Worm (Caenorhabditis elegans) whole organism, L2 larva: ENCODE data around the gene F59G1.4.

ENCODE experiments used
- C34F6.9 ChIP-seq: fragments of 150-350 bp; optimal IDR thresholded peaks from 2 replicates; lab custom pipeline; 2014; ENCODE audit warnings: missing biosample characterization, missing genetic modification characterization
- F13H6.1 ChIP-seq: sonication (generic microtip); optimal IDR thresholded peaks from 2 replicates; lab custom pipeline; 2016; ENCODE audit warnings: missing genetic modification characterization, missing compliant biosample characterization
- ama-1 ChIP-seq: fragments of 150-350 bp; optimal IDR thresholded peaks from 2 replicates; lab custom pipeline; 2018; ENCODE audit warnings: inconsistent platforms
- blmp-1 ChIP-seq: sonication (generic microtip); optimal IDR thresholded peaks from 2 replicates; lab custom pipeline; 2017; ENCODE audit warnings: missing genetic modification characterization, mild to moderate bottlenecking, missing compliant biosample characterization, antibody characterized with exemption, moderate library complexity; ENCODE audit not compliant: insufficient read depth
- ceh-16 ChIP-seq: fragments of 150-350 bp; optimal IDR thresholded peaks from 2 replicates; lab custom pipeline; 2014; ENCODE audit warnings: missing biosample characterization, missing genetic modification characterization
- ceh-82 ChIP-seq: fragments of 150-350 bp; optimal IDR thresholded peaks from 2 replicates; lab custom pipeline; 2014; ENCODE audit warnings: missing biosample characterization, missing genetic modification characterization
- crh-2 ChIP-seq: sonication (generic microtip); optimal IDR thresholded peaks from 2 replicates; lab custom pipeline; 2017; ENCODE audit warnings: missing biosample characterization, missing genetic modification characterization
- dmd-4 ChIP-seq: sonication (generic microtip); optimal IDR thresholded peaks from 2 replicates; lab custom pipeline; 2017; ENCODE audit warnings: missing biosample characterization, missing genetic modification characterization
- egl-27 ChIP-seq: sonication (generic microtip); optimal IDR thresholded peaks from 3 replicates; lab custom pipeline; 2017; ENCODE audit warnings: missing biosample characterization, missing genetic modification reagents, missing genetic modification characterization
- elt-1 ChIP-seq: fragments of 150-350 bp; optimal IDR thresholded peaks from 2 replicates; lab custom pipeline; 2014; ENCODE audit warnings: missing biosample characterization, missing genetic modification characterization
- elt-3 ChIP-seq: sonication (generic microtip); optimal IDR thresholded peaks from 2 replicates; lab custom pipeline; 2017; ENCODE audit warnings: missing biosample characterization, missing genetic modification characterization
- fos-1 ChIP-seq: fragments of 150-350 bp; optimal IDR thresholded peaks from 2 replicates; lab custom pipeline; 2014; ENCODE audit warnings: missing biosample characterization, missing genetic modification characterization
- gmeb-1 ChIP-seq: fragments of 150-350 bp; optimal IDR thresholded peaks from 2 replicates; lab custom pipeline; 2014; ENCODE audit warnings: missing biosample characterization, missing genetic modification characterization
- lin-39 ChIP-seq: fragments of 150-350 bp; optimal IDR thresholded peaks from 2 replicates; lab custom pipeline; 2014; ENCODE audit warnings: missing biosample characterization, missing genetic modification reagents, missing genetic modification characterization
- lsy-2 ChIP-seq, 2 experiments: fragments of 150-350 bp in 1 of 2; sonication (generic microtip) in 1 of 2; optimal IDR thresholded peaks; 2 replicates each; lab custom pipeline; 2014 to 2017; ENCODE audit warnings: missing biosample characterization in 2 of 2, missing genetic modification characterization in 2 of 2
- mab-5 ChIP-seq: fragments of 150-350 bp; optimal IDR thresholded peaks from 2 replicates; lab custom pipeline; 2014; ENCODE audit warnings: missing biosample characterization, missing genetic modification characterization
- mbf-1 ChIP-seq: sonication (generic microtip); optimal IDR thresholded peaks from 2 replicates; lab custom pipeline; 2017; ENCODE audit warnings: missing biosample characterization, missing genetic modification characterization
- mdl-1 ChIP-seq, 2 experiments: fragments of 150-350 bp in 1 of 2; sonication (generic microtip) in 1 of 2; optimal IDR thresholded peaks; 2 replicates each; lab custom pipeline; 2017; ENCODE audit warnings: missing biosample characterization in 2 of 2, missing genetic modification characterization in 2 of 2
- nhr-11 ChIP-seq: fragments of 150-350 bp; optimal IDR thresholded peaks from 2 replicates; lab custom pipeline; 2014; ENCODE audit warnings: missing biosample characterization, missing genetic modification characterization
- nhr-129 ChIP-seq: fragments of 150-350 bp; optimal IDR thresholded peaks from 2 replicates; lab custom pipeline; 2014; ENCODE audit warnings: missing biosample characterization, missing genetic modification characterization
- nhr-21 ChIP-seq: fragments of 150-350 bp; optimal IDR thresholded peaks from 2 replicates; lab custom pipeline; 2014; ENCODE audit warnings: missing biosample characterization, missing genetic modification characterization
- nhr-23 ChIP-seq: fragments of 150-350 bp; optimal IDR thresholded peaks from 2 replicates; lab custom pipeline; 2014; ENCODE audit warnings: missing biosample characterization, missing genetic modification reagents, missing genetic modification characterization
- nhr-25 ChIP-seq: fragments of 150-350 bp; sonication (generic microtip); optimal IDR thresholded peaks from 3 replicates; lab custom pipeline; 2014; ENCODE audit warnings: missing biosample characterization, missing genetic modification characterization
- nhr-6 ChIP-seq: fragments of 150-350 bp; optimal IDR thresholded peaks from 2 replicates; lab custom pipeline; 2014; ENCODE audit warnings: missing biosample characterization, missing genetic modification characterization
- nhr-77 ChIP-seq: fragments of 150-350 bp; optimal IDR thresholded peaks from 2 replicates; lab custom pipeline; 2014; ENCODE audit warnings: missing biosample characterization, missing genetic modification characterization
- peb-1 ChIP-seq: fragments of 150-350 bp; optimal IDR thresholded peaks from 2 replicates; lab custom pipeline; 2014; ENCODE audit warnings: missing biosample characterization, missing genetic modification characterization
- skn-1 ChIP-seq: sonication (generic microtip); optimal IDR thresholded peaks from 2 replicates; lab custom pipeline; 2017; ENCODE audit warnings: missing biosample characterization, missing genetic modification characterization
- sma-3 ChIP-seq: sonication (generic microtip); optimal IDR thresholded peaks from 2 replicates; lab custom pipeline; 2016; ENCODE audit warnings: missing genetic modification reagents, missing genetic modification characterization, missing compliant biosample characterization
- snpc-4 ChIP-seq: fragments of 150-350 bp; optimal IDR thresholded peaks from 2 replicates; lab custom pipeline; 2014; ENCODE audit warnings: missing biosample characterization, missing genetic modification characterization
- unc-39 ChIP-seq: fragments of 150-350 bp; optimal IDR thresholded peaks from 2 replicates; lab custom pipeline; 2014; ENCODE audit warnings: missing biosample characterization, missing genetic modification characterization
- unc-55 ChIP-seq: fragments of 150-350 bp; sonication (generic microtip); optimal IDR thresholded peaks from 3 replicates; lab custom pipeline; 2014; ENCODE audit warnings: missing biosample characterization, missing genetic modification reagents, missing genetic modification characterization
- unc-62 ChIP-seq: fragments of 150-350 bp; optimal IDR thresholded peaks from 2 replicates; lab custom pipeline; 2014; ENCODE audit warnings: missing biosample characterization, missing genetic modification reagents, missing genetic modification characterization
- zag-1 ChIP-seq: fragments of 150-350 bp; optimal IDR thresholded peaks from 2 replicates; lab custom pipeline; 2014; ENCODE audit warnings: missing biosample characterization, missing genetic modification characterization
- ztf-1 ChIP-seq: fragments of 200-800 bp; sonication (Bioruptor generic); conservative IDR thresholded peaks from 2 replicates; pipeline ENCODE4 v1.3.6; 2022; ENCODE audit warnings: missing genetic modification characterization, missing compliant biosample characterization
- ztf-11 ChIP-seq: sonication (generic microtip); optimal IDR thresholded peaks from 2 replicates; lab custom pipeline; 2017; ENCODE audit warnings: missing biosample characterization, missing genetic modification characterization
- ztf-4 ChIP-seq: fragments of 150-350 bp; optimal IDR thresholded peaks from 2 replicates; lab custom pipeline; 2014; ENCODE audit warnings: missing biosample characterization, missing genetic modification characterization

The F59G1.4 gene

DNA sequence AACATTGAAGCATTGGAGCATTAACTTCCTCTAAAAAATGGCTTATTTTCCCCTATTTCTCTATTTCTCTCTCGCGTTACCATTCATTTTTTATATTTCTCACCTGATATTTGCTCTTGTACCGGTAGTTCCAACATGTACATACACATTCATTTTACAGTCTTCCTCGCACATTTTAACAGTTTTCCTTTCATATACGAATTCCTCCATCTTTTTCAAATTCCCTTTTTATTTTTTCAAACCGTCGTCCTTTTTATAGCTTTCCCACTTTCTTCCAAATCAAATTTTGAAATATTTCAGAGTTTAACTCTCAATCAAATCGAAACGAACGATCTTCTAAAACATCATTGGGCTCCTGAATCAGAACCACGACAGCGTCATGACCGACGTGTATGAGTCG lies 11.7 kb upstream of the F59G1.4 start, which contains the start of gene rfip-1:
Gene rfip-1 (plus strand): TSS at position 301 of the 400 bp plus-strand sequence.
- TF ChIP-seq ztf-1 (GFP tag; lab: Robert Waterston, UW): no peak

DNA sequence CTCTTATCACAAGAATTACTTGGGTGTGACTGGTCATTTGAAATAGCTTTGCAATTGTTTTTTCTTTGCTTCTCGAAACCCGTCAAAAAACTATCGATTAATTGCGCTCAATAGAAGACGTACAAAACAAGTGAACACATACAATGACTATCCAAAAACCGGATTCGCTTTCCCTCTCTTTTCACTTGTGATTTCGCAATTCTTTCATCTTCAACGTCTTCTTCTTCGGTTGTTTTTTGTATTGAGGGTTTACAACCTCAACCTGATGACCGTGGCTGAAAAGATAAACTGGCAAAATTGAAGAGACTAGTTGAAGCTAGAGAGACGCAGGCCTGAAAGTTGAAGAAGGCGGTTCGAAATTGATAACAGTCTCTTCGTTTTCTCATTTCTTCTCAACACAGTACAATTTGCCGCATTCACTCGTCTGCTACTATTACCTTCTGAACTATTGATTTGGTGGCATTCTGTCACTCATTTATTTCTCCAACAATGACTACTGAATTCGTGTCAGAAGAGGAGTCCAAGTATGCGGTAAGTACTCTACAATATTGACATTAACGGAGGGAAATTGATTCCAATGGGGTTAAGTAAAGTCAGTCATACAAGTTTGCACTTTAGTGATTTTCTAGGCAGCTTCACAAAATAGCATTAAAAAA lies 9.9 kb upstream of the F59G1.4 start:
- TF ChIP-seq nhr-129 (tag; lab: Kevin White, UChicago) (peak; percentile 31), lin-39 (no peak), nhr-23 (tag; lab: Kevin White, UChicago) (no peak), nhr-21 (tag; lab: Kevin White, UChicago) (peak; percentile 52), peb-1 (tag; lab: Kevin White, UChicago) (no peak), crh-2 (tag; lab: Kevin White, UChicago) (peak; percentile 55), ztf-11 (tag; lab: Kevin White, UChicago) (no peak), dmd-4 (tag; lab: Kevin White, UChicago) (no peak), ztf-1 (GFP tag; lab: Robert Waterston, UW) (no peak), mdl-1 (tag; optimal IDR thresholded peaks at IDR 0.05; lab: Kevin White, UChicago) (no peak), elt-1 (tag; lab: Kevin White, UChicago) (no peak), unc-55 (GFP tag; lab: Kevin White, UChicago) (no peak), nhr-25 (tag; lab: Kevin White, UChicago) (peak; percentile 91), ceh-82 (tag; lab: Kevin White, UChicago) (no peak), nhr-77 (tag; lab: Kevin White, UChicago) (no peak), unc-39 (tag; lab: Kevin White, UChicago) (no peak), lsy-2 (tag; optimal IDR thresholded peaks at IDR 0.05; lab: Kevin White, UChicago) (peak in 1 of 2 experiments; percentile 27), mbf-1 (tag; lab: Kevin White, UChicago) (no peak), sma-3 (peak; percentile 18), unc-62 (GFP tag; lab: Kevin White, UChicago) (no peak), skn-1 (tag; lab: Kevin White, UChicago) (no peak), blmp-1 (peak; percentile 94), mab-5 (tag; lab: Kevin White, UChicago) (no peak), gmeb-1 (tag; lab: Kevin White, UChicago) (no peak), ama-1 (no peak), C34F6.9 (peak; percentile 9), elt-3 (tag; lab: Kevin White, UChicago) (no peak), nhr-11 (no peak), F13H6.1 (peak; percentile 18), fos-1 (tag; lab: Kevin White, UChicago) (peak; percentile 40), nhr-6 (tag; lab: Kevin White, UChicago) (peak; percentile 27), egl-27 (tag; lab: Kevin White, UChicago) (no peak), ztf-4 (tag; lab: Kevin White, UChicago) (peak; percentile 2)

- TF ChIP-seq nhr-25 (tag; lab: Kevin White, UChicago) (peak; percentile 15), elt-3 (tag; lab: Kevin White, UChicago) (no peak)
Measured at ce11 chrII:5889417-5890139, 6.4 kb upstream of the F59G1.4 start.

- TF ChIP-seq nhr-6 (tag; lab: Kevin White, UChicago) (no peak), zag-1 (tag; lab: Kevin White, UChicago) (no peak), snpc-4 (tag; lab: Kevin White, UChicago) (no peak), unc-62 (GFP tag; lab: Kevin White, UChicago) (no peak), ama-1 (no peak), mbf-1 (tag; lab: Kevin White, UChicago) (no peak), nhr-77 (tag; lab: Kevin White, UChicago) (no peak), ceh-16 (tag; lab: Kevin White, UChicago) (no peak), unc-55 (GFP tag; lab: Kevin White, UChicago) (no peak)
- TF ChIP-seq, all 48 proteins: peak for 0
Measured at ce11 chrII:5892813-5893212, 3.2 kb upstream of the F59G1.4 start.
